Worm (Caenorhabditis elegans) whole organism, midembryonic: ENCODE results near the gene str-232.

Experiments
- T22C8.4 ChIP-seq: fragments of 200-800 bp; sonication (Bioruptor generic); IDR thresholded peaks from 2 replicates; pipeline ENCODE4 v1.3.6; 2022; ENCODE audit warnings: missing genetic modification characterization, missing compliant biosample characterization
- cog-1 ChIP-seq: sonication (generic microtip); optimal IDR thresholded peaks from 2 replicates; lab custom pipeline; 2016; ENCODE audit warnings: missing genetic modification characterization, missing compliant biosample characterization
- flt-1 ChIP-seq: fragments of 200-800 bp; sonication (Bioruptor generic); IDR thresholded peaks from 2 replicates; pipeline ENCODE4 v1.3.6; 2022; ENCODE audit warnings: missing genetic modification characterization, missing compliant biosample characterization
- klf-2 ChIP-seq: fragments of 200-800 bp; sonication (Bioruptor generic); conservative IDR thresholded peaks from 2 replicates; pipeline ENCODE4 v1.3.6; 2022; ENCODE audit warnings: missing genetic modification reagents, missing genetic modification characterization, missing compliant biosample characterization
- ztf-23 ChIP-seq: fragments of 200-800 bp; sonication (Bioruptor generic); IDR thresholded peaks from 2 replicates; pipeline ENCODE4 v1.3.6; 2022; ENCODE audit warnings: missing genetic modification reagents, missing genetic modification characterization, missing compliant biosample characterization
- ztf-29 ChIP-seq: fragments of 200-800 bp; sonication (Bioruptor generic); IDR thresholded peaks from 2 replicates; pipeline ENCODE4 v1.3.6; 2022; ENCODE audit warnings: missing genetic modification reagents, missing genetic modification characterization, missing compliant biosample characterization

- TF ChIP-seq ztf-29 (GFP tag; lab: Robert Waterston, UW) (no peak), T22C8.4 (GFP tag; lab: Robert Waterston, UW) (no peak), flt-1 (no peak), klf-2 (GFP tag; lab: Robert Waterston, UW) (no peak), cog-1 (tag; lab: Kevin White, UChicago) (no peak), ztf-23 (GFP tag; lab: Robert Waterston, UW) (no peak)
Measured at ce11 chrV:16017671-16018070, 2.1 kb upstream of the str-232 start, which contains the start of gene srx-43.
